Worm (Caenorhabditis elegans) whole organism, late embryonic: ENCODE results near the gene coa-3.

Experiments
- C08G9.2 ChIP-seq: sonication (generic microtip); optimal IDR thresholded peaks from 2 replicates; lab custom pipeline; 2016; ENCODE audit warnings: mild to moderate bottlenecking, missing genetic modification characterization, moderate library complexity, missing compliant biosample characterization
- K02D7.2 ChIP-seq: sonication (generic microtip); optimal IDR thresholded peaks from 2 replicates; lab custom pipeline; 2017; ENCODE audit warnings: mild to moderate bottlenecking, missing genetic modification characterization, missing compliant biosample characterization
- ama-1 ChIP-seq: fragments of 150-350 bp; optimal IDR thresholded peaks from 2 replicates; lab custom pipeline; 2014
- ceh-19 ChIP-seq: fragments of 200-800 bp; sonication (Bioruptor generic); optimal IDR thresholded peaks from 2 replicates; lab custom pipeline; 2018; ENCODE audit warnings: mild to moderate bottlenecking, missing genetic modification characterization, missing compliant biosample characterization
- ceh-22 ChIP-seq: sonication (generic microtip); optimal IDR thresholded peaks from 2 replicates; lab custom pipeline; 2017; ENCODE audit warnings: missing biosample characterization, missing genetic modification characterization
- ceh-30 ChIP-seq: fragments of 150-350 bp; optimal IDR thresholded peaks from 2 replicates; lab custom pipeline; 2014; ENCODE audit warnings: missing biosample characterization, missing genetic modification characterization
- ceh-31 ChIP-seq: sonication (generic microtip); optimal IDR thresholded peaks from 2 replicates; lab custom pipeline; 2016; ENCODE audit warnings: missing genetic modification characterization, missing compliant biosample characterization
- ceh-34 ChIP-seq: sonication (generic microtip); optimal IDR thresholded peaks from 2 replicates; lab custom pipeline; 2016; ENCODE audit warnings: mild to moderate bottlenecking, missing genetic modification characterization, missing compliant biosample characterization
- ceh-48 ChIP-seq: sonication (generic microtip); optimal IDR thresholded peaks from 2 replicates; lab custom pipeline; 2016; ENCODE audit warnings: missing genetic modification characterization, inconsistent platforms, missing compliant biosample characterization
- ceh-6 ChIP-seq: fragments of 200-800 bp; sonication (Bioruptor generic); optimal IDR thresholded peaks from 2 replicates; lab custom pipeline; 2018; ENCODE audit warnings: mild to moderate bottlenecking, missing genetic modification characterization, missing compliant biosample characterization
- elt-4 ChIP-seq: sonication (generic microtip); optimal IDR thresholded peaks from 2 replicates; lab custom pipeline; 2016; ENCODE audit warnings: missing genetic modification characterization, missing compliant biosample characterization
- ets-4 ChIP-seq: sonication (generic microtip); optimal IDR thresholded peaks from 2 replicates; lab custom pipeline; 2016; ENCODE audit warnings: missing genetic modification characterization, missing compliant biosample characterization
- eyg-1 ChIP-seq: sonication (generic microtip); optimal IDR thresholded peaks from 2 replicates; lab custom pipeline; 2016; ENCODE audit warnings: missing genotype, missing genetic modification characterization, missing compliant biosample characterization
- gmeb-2 ChIP-seq: sonication (generic microtip); optimal IDR thresholded peaks from 2 replicates; lab custom pipeline; 2016; ENCODE audit warnings: missing genetic modification characterization, inconsistent platforms, missing compliant biosample characterization
- hlh-30 ChIP-seq: sonication (generic microtip); optimal IDR thresholded peaks from 2 replicates; lab custom pipeline; 2017; ENCODE audit warnings: antibody characterized with exemption, missing genetic modification characterization, missing compliant biosample characterization; ENCODE audit not compliant: insufficient read depth
- hlh-6 ChIP-seq: sonication (generic microtip); optimal IDR thresholded peaks from 2 replicates; lab custom pipeline; 2016; ENCODE audit warnings: missing genotype, missing genetic modification characterization, missing compliant biosample characterization
- hlh-8 ChIP-seq: sonication (generic microtip); optimal IDR thresholded peaks from 2 replicates; lab custom pipeline; 2016; ENCODE audit warnings: missing genotype, missing genetic modification characterization, missing compliant biosample characterization
- lin-11 ChIP-seq: fragments of 200-800 bp; sonication (Bioruptor generic); optimal IDR thresholded peaks from 2 replicates; lab custom pipeline; 2018; ENCODE audit warnings: mild to moderate bottlenecking, missing genetic modification characterization, missing compliant biosample characterization
- madf-2 ChIP-seq: sonication (generic microtip); optimal IDR thresholded peaks from 2 replicates; lab custom pipeline; 2017; ENCODE audit warnings: missing genetic modification characterization, missing compliant biosample characterization
- mec-3 ChIP-seq: sonication (generic microtip); optimal IDR thresholded peaks from 2 replicates; lab custom pipeline; 2016; ENCODE audit warnings: borderline replicate concordance, missing genetic modification characterization, missing compliant biosample characterization
- nhr-11 ChIP-seq: fragments of 150-350 bp; optimal IDR thresholded peaks from 2 replicates; lab custom pipeline; 2014; ENCODE audit warnings: missing biosample characterization, missing genetic modification characterization
- pat-9 ChIP-seq: fragments of 200-800 bp; sonication (Bioruptor generic); optimal IDR thresholded peaks from 2 replicates; lab custom pipeline; 2018; ENCODE audit warnings: mild to moderate bottlenecking, missing genetic modification characterization, moderate library complexity, missing compliant biosample characterization
- pha-2 ChIP-seq: sonication (generic microtip); optimal IDR thresholded peaks from 2 replicates; lab custom pipeline; 2017; ENCODE audit warnings: mild to moderate bottlenecking, missing genetic modification characterization, missing compliant biosample characterization
- pha-4 ChIP-seq: fragments of 150-350 bp; optimal IDR thresholded peaks from 2 replicates; lab custom pipeline; 2018; ENCODE audit warnings: missing biosample characterization, missing genetic modification reagents, missing genetic modification characterization
- pros-1 ChIP-seq: fragments of 150-350 bp; optimal IDR thresholded peaks from 2 replicates; lab custom pipeline; 2014; ENCODE audit warnings: missing biosample characterization, missing genetic modification reagents, missing genetic modification characterization
- rnt-1 ChIP-seq: sonication (generic microtip); optimal IDR thresholded peaks from 2 replicates; lab custom pipeline; 2016; ENCODE audit warnings: missing genetic modification characterization, missing compliant biosample characterization
- sdc-2 ChIP-seq: sonication (generic microtip); optimal IDR thresholded peaks from 2 replicates; lab custom pipeline; 2016; ENCODE audit warnings: missing genotype, missing genetic modification characterization, missing compliant biosample characterization
- syd-9 ChIP-seq: sonication (generic microtip); optimal IDR thresholded peaks from 2 replicates; lab custom pipeline; 2016; ENCODE audit warnings: mild to moderate bottlenecking, missing genetic modification characterization, moderate library complexity, missing compliant biosample characterization
- tbx-7 ChIP-seq: sonication (generic microtip); optimal IDR thresholded peaks from 2 replicates; lab custom pipeline; 2016; ENCODE audit warnings: missing genotype, missing genetic modification characterization, missing compliant biosample characterization
- unc-42 ChIP-seq: sonication (generic microtip); optimal IDR thresholded peaks from 2 replicates; lab custom pipeline; 2016; ENCODE audit warnings: missing genotype, missing genetic modification characterization, missing compliant biosample characterization
- unc-86 ChIP-seq: sonication (generic microtip); optimal IDR thresholded peaks from 2 replicates; lab custom pipeline; 2016; ENCODE audit warnings: missing genetic modification characterization, missing compliant biosample characterization
- zip-5 ChIP-seq: sonication (generic microtip); optimal IDR thresholded peaks from 2 replicates; lab custom pipeline; 2016; ENCODE audit warnings: missing genetic modification characterization, missing compliant biosample characterization
- ztf-16 ChIP-seq: sonication (generic microtip); optimal IDR thresholded peaks from 2 replicates; lab custom pipeline; 2017; ENCODE audit warnings: missing genetic modification characterization, missing compliant biosample characterization

coa-3 gene

DNA sequence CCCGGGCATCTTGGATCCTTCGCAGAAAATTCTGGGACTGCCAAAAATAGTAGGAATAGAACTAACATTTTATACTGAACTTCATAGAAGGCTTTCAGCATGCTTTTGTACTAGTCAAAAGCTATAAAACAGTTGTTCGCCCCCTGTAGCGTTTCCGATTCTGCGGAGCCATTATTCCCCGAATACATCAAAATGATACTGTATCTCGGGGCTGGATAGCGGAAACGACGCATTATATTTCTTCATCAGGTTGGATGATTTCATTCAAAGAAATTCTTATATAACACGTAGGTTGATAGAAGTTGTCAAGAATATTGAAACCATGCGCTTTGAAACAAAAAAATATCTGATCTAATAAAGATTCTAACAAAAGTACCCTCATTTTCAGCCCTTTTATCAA lies 15.6 kb upstream of the coa-3 start, which contains the start of gene clec-137:
Gene clec-137, minus strand, starts transcription at position 101 of the 400 bp plus-strand sequence.
- TF ChIP-seq pat-9 (tag; lab: Kevin White, UChicago) (no peak), nhr-11 (tag; lab: Kevin White, UChicago) (no peak), rnt-1 (tag; lab: Kevin White, UChicago) (no peak), C08G9.2 (tag; lab: Kevin White, UChicago) (no peak)

DNA sequence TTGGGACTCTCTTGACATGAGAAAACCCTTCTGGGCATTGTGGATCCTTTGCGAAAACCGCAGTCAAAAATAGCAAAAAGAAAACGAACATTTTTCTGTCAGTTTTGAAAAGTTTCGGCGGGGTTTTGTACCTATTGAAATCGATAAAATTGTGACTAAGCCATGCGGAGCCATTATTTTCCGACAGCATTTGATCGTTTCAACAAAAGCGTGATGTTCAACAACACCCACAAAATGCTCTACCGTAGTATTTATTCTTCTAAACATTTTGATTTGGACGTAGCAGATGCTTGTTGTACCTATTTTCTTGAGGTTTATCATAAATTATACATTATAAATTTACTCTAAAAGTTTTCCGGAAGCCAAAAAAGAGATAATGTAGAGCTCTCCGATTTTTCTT lies 14.0 kb upstream of the coa-3 start, which contains the start of gene clec-136:
Gene clec-136, minus strand, starts transcription at position 101 of the 400 bp plus-strand sequence.
- TF ChIP-seq ama-1 (lab: Kevin White, UChicago) (no peak), ceh-19 (GFP tag; lab: Kevin White, UChicago) (no peak), pha-4 (tag; lab: Kevin White, UChicago) (no peak), ceh-31 (no peak), unc-42 (no peak), hlh-8 (tag; lab: Kevin White, UChicago) (no peak), ceh-22 (tag; lab: Kevin White, UChicago) (no peak), tbx-7 (tag; lab: Kevin White, UChicago) (no peak), pros-1 (tag; lab: Kevin White, UChicago) (no peak), ztf-16 (tag; lab: Kevin White, UChicago) (no peak), ets-4 (tag; lab: Kevin White, UChicago) (no peak), hlh-6 (tag; lab: Kevin White, UChicago) (no peak)
- TF ChIP-seq, all 69 proteins: peak for 0

DNA sequence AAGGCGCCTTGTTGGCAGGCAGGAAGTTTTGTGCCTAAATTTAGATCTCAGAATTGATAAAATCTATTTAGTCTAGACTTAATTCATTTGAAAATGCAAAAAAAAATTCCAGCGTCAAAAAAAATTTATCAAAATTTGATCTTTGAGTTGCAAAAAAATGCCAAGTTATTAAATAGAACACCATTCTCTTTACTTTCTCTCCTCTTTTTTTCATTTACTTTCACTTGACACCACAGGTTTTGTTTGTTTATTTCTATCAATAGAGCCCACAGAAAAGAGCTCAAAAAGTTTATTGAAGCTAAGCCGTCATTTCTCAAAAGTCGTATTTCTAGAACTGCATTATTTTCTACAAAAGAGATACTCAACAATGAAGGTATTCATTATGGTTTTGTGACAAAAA lies 10.3 kb upstream of the coa-3 start, which contains the start of gene pqn-35:
Gene pqn-35, plus strand, starts transcription at position 301 of the 400 bp plus-strand sequence.
- TF ChIP-seq pha-2 (tag; lab: Kevin White, UChicago) (no peak), syd-9 (no peak), ceh-22 (tag; lab: Kevin White, UChicago) (no peak), eyg-1 (tag; lab: Kevin White, UChicago) (no peak), rnt-1 (tag; lab: Kevin White, UChicago) (no peak), C08G9.2 (tag; lab: Kevin White, UChicago) (no peak), sdc-2 (tag; lab: Kevin White, UChicago) (no peak), ceh-6 (GFP tag; lab: Kevin White, UChicago) (no peak), tbx-7 (tag; lab: Kevin White, UChicago) (no peak), ceh-34 (tag; lab: Kevin White, UChicago) (no peak), elt-4 (tag; lab: Kevin White, UChicago) (no peak), pros-1 (tag; lab: Kevin White, UChicago) (no peak), zip-5 (tag; lab: Kevin White, UChicago) (no peak), ceh-48 (no peak), ceh-30 (tag; lab: Kevin White, UChicago) (no peak), pat-9 (tag; lab: Kevin White, UChicago) (no peak), ets-4 (tag; lab: Kevin White, UChicago) (no peak), mec-3 (tag; lab: Kevin White, UChicago) (no peak)

DNA sequence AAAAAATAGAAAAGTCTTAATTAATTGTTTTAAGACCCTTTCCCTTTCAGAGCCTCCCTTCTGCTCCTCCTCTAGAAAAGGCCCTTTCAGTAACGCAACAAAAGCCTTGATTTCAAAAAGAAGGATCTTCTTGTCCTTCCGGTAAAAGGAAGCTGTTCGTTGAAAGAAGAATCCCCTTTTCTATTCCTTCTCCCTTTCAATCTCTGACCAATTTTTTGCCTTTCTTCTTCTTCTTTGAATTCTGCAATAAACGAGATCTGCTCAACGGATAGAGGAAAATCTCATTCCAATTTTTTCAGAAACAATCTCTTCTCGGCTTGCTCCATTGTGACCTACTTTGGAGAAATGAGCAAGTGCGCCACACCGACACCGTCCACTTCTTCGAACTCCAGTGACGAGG lies 5.6 kb upstream of the coa-3 start, which contains the start of gene F35D11.3:
Gene F35D11.3, plus strand, starts transcription at position 300 of the 400 bp plus-strand sequence.
- TF ChIP-seq K02D7.2 (no peak), ceh-22 (tag; lab: Kevin White, UChicago) (no peak), syd-9 (no peak), ets-4 (tag; lab: Kevin White, UChicago) (no peak), unc-86 (no peak), lin-11 (tag; lab: Kevin White, UChicago) (no peak), gmeb-2 (no peak), ama-1 (lab: Kevin White, UChicago) (no peak), ceh-6 (GFP tag; lab: Kevin White, UChicago) (no peak), hlh-30 (tag; lab: Kevin White, UChicago) (no peak)

DNA sequence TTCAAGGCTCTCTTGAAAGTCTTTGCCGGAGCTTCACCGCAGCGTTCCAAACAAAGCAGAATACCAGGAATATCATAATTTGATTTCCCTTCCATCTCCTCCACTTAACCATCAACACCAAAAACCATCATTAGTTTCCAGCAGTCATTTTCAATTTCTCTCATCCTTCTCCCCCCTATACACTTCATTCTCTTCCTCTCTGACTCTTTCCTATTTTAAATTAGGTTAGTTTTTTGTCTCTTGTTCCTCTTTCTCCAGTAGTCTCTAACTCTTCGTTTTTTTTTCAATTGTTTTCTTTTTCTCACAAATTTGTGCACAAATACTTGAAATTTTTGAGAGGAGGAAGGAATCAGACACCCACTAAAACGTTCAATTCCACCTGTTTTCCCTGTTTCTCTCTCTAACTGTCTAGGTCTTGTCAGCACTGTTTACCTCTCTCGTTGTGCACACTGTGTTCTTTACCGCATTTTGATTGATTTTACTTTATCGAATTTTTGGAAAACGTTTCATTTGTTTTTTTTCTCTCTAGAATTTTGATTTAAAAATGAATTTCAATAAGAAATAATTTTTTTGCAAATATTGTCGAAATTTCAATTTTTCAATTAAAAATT lies 4.4 kb upstream of the coa-3 start:
- peak; percentile 69 for TF ChIP-seq unc-42
- no peak for TF ChIP-seq madf-2 (tag; lab: Kevin White, UChicago)
- TF ChIP-seq, all 69 proteins: peak for 1
